Worm (Caenorhabditis elegans): Measurements from ENCODE around the gene F48B9.1.

The F48B9.1 gene

ce11 chrX:2178410-2178944 lies 2.2 kb upstream of the F48B9.1 start:
- TF ChIP-seq elt-3 (tag; optimal IDR thresholded peaks at IDR 0.05) (peak in 1 of 3 experiments; percentile 57), nhr-43 (tag; optimal IDR thresholded peaks at IDR 0.05; ENCODE audit: poor library complexity, severe bottlenecking) (no peak), ztf-11 (tag; optimal IDR thresholded peaks at IDR 0.05) (no peak), elt-2 (tag; optimal IDR thresholded peaks at IDR 0.05) (peak; percentile 63), nhr-23 (tag; optimal IDR thresholded peaks at IDR 0.05) (peak; percentile 26), lin-15B (tag; optimal IDR thresholded peaks at IDR 0.05) (no peak), R02D3.7 (tag; optimal IDR thresholded peaks at IDR 0.05) (no peak), nfya-1 (tag; optimal IDR thresholded peaks at IDR 0.05; ENCODE audit: insufficient read depth) (no peak), sea-2 (GFP tag; optimal IDR thresholded peaks at IDR 0.05) (no peak), fkh-10 (GFP tag; optimal IDR thresholded peaks at IDR 0.05) (no peak), snpc-4 (tag; optimal IDR thresholded peaks at IDR 0.05) (no peak), nhr-11 (tag; optimal IDR thresholded peaks at IDR 0.05) (no peak), ZK546.5 (tag; optimal IDR thresholded peaks at IDR 0.05) (no peak), pqm-1 (tag; optimal IDR thresholded peaks at IDR 0.05) (peak; percentile 14)

ce11 chrX:2188885-2189284 lies 8.2 kb downstream of the F48B9.1 start:
- no peak for TF ChIP-seq nhr-23 (tag; optimal IDR thresholded peaks at IDR 0.05)

- TF ChIP-seq fkh-2 (tag; optimal IDR thresholded peaks at IDR 0.05) (no peak), eor-1 (tag; optimal IDR thresholded peaks at IDR 0.05) (no peak), ztf-11 (tag; optimal IDR thresholded peaks at IDR 0.05) (no peak), mdl-1 (tag; optimal IDR thresholded peaks at IDR 0.05) (no peak), ceh-9 (tag; optimal IDR thresholded peaks at IDR 0.05) (no peak), nhr-43 (tag; optimal IDR thresholded peaks at IDR 0.05; ENCODE audit: poor library complexity, severe bottlenecking) (no peak), fos-1 (tag; optimal IDR thresholded peaks at IDR 0.05) (no peak), snpc-4 (tag; optimal IDR thresholded peaks at IDR 0.05) (no peak), lsy-12 (tag; optimal IDR thresholded peaks at IDR 0.05) (no peak), jun-1 (tag; optimal IDR thresholded peaks at IDR 0.05) (no peak), ceh-28 (tag; optimal IDR thresholded peaks at IDR 0.05) (no peak)
Observed at ce11 chrX:2190740-2191139, 10.1 kb downstream of the F48B9.1 start.

ce11 chrX:2191925-2192554 lies 11.4 kb downstream of the F48B9.1 start, which contains the start of gene gap-1:
TSS of gene gap-1 (plus strand) at chrX:2192504.
- peak; percentile 77 for TF ChIP-seq fkh-10 (GFP tag; optimal IDR thresholded peaks at IDR 0.05)
- TF ChIP-seq pha-4 (tag; optimal IDR thresholded peaks at IDR 0.05): peak; percentile 45
- TF ChIP-seq lin-39 (tag; optimal IDR thresholded peaks at IDR 0.05): no peak

- no peak for TF ChIP-seq ceh-16 (tag; optimal IDR thresholded peaks at IDR 0.05)
- no peak for TF ChIP-seq fos-1 (tag; optimal IDR thresholded peaks at IDR 0.05)
- no peak for TF ChIP-seq snpc-4 (tag; optimal IDR thresholded peaks at IDR 0.05)
- no peak for TF ChIP-seq unc-62 (GFP tag; optimal IDR thresholded peaks at IDR 0.05)
- no peak for TF ChIP-seq ceh-9 (tag; optimal IDR thresholded peaks at IDR 0.05)
Observed at ce11 chrX:2197444-2197843, 16.8 kb downstream of the F48B9.1 start.

ce11 chrX:2199140-2199539 lies 18.5 kb downstream of the F48B9.1 start, which contains the start of gene T24C12.1:
TSS of gene T24C12.1 (plus strand) at chrX:2199440.
- TF ChIP-seq lin-39 (tag; optimal IDR thresholded peaks at IDR 0.05): no peak
- no peak for TF ChIP-seq nhr-25 (tag; optimal IDR thresholded peaks at IDR 0.05)
- TF ChIP-seq unc-62 (GFP tag; optimal IDR thresholded peaks at IDR 0.05): no peak
- no peak for TF ChIP-seq jun-1 (tag; optimal IDR thresholded peaks at IDR 0.05)
- no peak for TF ChIP-seq ceh-28 (tag; optimal IDR thresholded peaks at IDR 0.05)
- no peak for TF ChIP-seq mml-1 (tag; optimal IDR thresholded peaks at IDR 0.05)
- no peak for TF ChIP-seq tbx-2 (tag; optimal IDR thresholded peaks at IDR 0.05)
- TF ChIP-seq ama-1 (optimal IDR thresholded peaks at IDR 0.05): no peak
- TF ChIP-seq pha-4 (tag; optimal IDR thresholded peaks at IDR 0.05): no peak
- TF ChIP-seq fkh-10 (GFP tag; optimal IDR thresholded peaks at IDR 0.05): no peak
- no peak for TF ChIP-seq pqm-1 (tag; optimal IDR thresholded peaks at IDR 0.05)
- TF ChIP-seq lsy-12 (tag; optimal IDR thresholded peaks at IDR 0.05): no peak
- no peak for TF ChIP-seq egl-5 (tag; optimal IDR thresholded peaks at IDR 0.05)
- no peak for TF ChIP-seq nhr-77 (tag; optimal IDR thresholded peaks at IDR 0.05)
